Worm (Caenorhabditis elegans): ENCODE measurements around the gene cyp-34A10.

The cyp-34A10 gene

DNA sequence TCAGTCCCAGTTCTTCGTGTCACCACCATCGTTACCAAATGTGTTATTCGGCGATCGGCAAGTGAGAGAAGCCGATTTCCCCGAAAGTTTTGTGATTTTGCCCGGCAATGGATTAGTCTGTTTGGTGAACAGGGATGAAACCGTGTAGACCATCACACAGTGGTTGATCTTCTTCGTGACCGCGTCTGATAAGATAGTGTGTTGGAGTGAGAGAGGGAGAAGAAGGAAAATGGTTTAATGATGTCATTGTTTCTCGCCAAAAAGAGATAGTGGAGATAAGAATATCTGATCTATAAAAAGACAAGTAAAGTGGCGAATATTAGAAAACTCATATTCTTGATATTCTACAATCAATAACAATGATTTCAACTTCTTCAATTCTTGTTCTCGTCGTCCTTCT, 7.0 kb upstream of the cyp-34A10 start, which contains the start of gene nlp-31 (continued):
- no peak for TF ChIP-seq ces-1 (GFP tag; optimal IDR thresholded peaks at IDR 0.05)
- no peak for TF ChIP-seq set-16 (GFP tag; IDR thresholded peaks at IDR 0.05)
- TF ChIP-seq nhr-25 (tag; optimal IDR thresholded peaks at IDR 0.05; ENCODE audit: borderline replicate concordance, insufficient read depth): peak; percentile 74
- TF ChIP-seq dmd-6 (GFP tag; IDR thresholded peaks at IDR 0.05): 0 out of 2 replicates have a peak, but pooled peaks have one; percentile 17
- no peak for TF ChIP-seq lir-3 (tag; optimal IDR thresholded peaks at IDR 0.05)
- no peak for TF ChIP-seq zfp-3 (GFP tag; conservative IDR thresholded peaks at IDR 0.05)
- TF ChIP-seq pqm-1 (tag; optimal IDR thresholded peaks at IDR 0.05): no peak
- TF ChIP-seq ama-1 (optimal IDR thresholded peaks at IDR 0.05): no peak
- TF ChIP-seq duxl-1 (tag; optimal IDR thresholded peaks at IDR 0.05; ENCODE audit: poor library complexity): no peak
- TF ChIP-seq R02D3.7 (tag; optimal IDR thresholded peaks at IDR 0.05): no peak
- TF ChIP-seq mep-1 (tag; optimal IDR thresholded peaks at IDR 0.05): no peak
- no peak for TF ChIP-seq Y75B8A.6 (GFP tag; IDR thresholded peaks at IDR 0.05)
- peak in 1 of 2 experiments; percentile 63 for TF ChIP-seq unc-62 (GFP tag; optimal IDR thresholded peaks at IDR 0.05 in 1 of 2)
- TF ChIP-seq unc-62 (tag; optimal IDR thresholded peaks at IDR 0.05): no peak
- no peak for TF ChIP-seq spr-1 (tag; optimal IDR thresholded peaks at IDR 0.05)
- TF ChIP-seq hif-1 (tag; optimal IDR thresholded peaks at IDR 0.05): no peak
- peak; percentile 30 for TF ChIP-seq hlh-30 (tag; optimal IDR thresholded peaks at IDR 0.05; ENCODE audit: insufficient read depth)
- TF ChIP-seq ZK546.5 (tag; optimal IDR thresholded peaks at IDR 0.05): no peak
- no peak for TF ChIP-seq zfp-2 (tag; optimal IDR thresholded peaks at IDR 0.05)
- no peak for TF ChIP-seq ceh-82 (tag; optimal IDR thresholded peaks at IDR 0.05)

DNA sequence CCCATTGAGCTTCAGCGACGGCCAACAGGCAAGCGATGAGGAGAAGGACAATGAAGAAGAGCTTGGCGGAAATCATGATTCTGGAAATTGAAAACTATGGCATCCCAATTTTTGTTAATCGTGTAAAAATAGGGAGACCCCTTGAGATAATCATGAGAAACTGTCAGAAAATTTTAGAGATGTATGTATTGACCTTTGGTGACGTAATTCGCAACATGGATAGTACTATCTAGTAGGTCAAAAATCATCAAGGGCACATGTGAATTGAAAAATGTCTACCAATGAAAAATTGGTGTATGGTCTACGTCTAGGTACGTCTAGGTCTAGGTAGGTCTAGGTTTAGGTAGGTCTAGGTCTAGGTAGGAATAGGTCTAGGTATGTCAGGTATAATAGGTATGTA, 6.3 kb upstream of the cyp-34A10 start, which contains the start of gene nlp-34:
nlp-34 (minus strand) TSS at position 82 of the 400 bp plus-strand sequence.
- TF ChIP-seq F10B5.3 (tag; optimal IDR thresholded peaks at IDR 0.05): no peak
- TF ChIP-seq hlh-30 (tag; optimal IDR thresholded peaks at IDR 0.05; ENCODE audit: insufficient read depth): no peak
- no peak for TF ChIP-seq vab-7 (GFP tag; IDR thresholded peaks at IDR 0.05)
- TF ChIP-seq madf-5 (GFP tag; IDR thresholded peaks at IDR 0.05): no peak
- TF ChIP-seq tra-1 (GFP tag; IDR thresholded peaks at IDR 0.05): no peak
- TF ChIP-seq Y105C5A.15 (GFP tag; IDR thresholded peaks at IDR 0.05): no peak
- no peak for TF ChIP-seq attf-4 (tag; optimal IDR thresholded peaks at IDR 0.05)
- TF ChIP-seq daf-16 (GFP tag; optimal IDR thresholded peaks at IDR 0.05): no peak
- no peak for TF ChIP-seq daf-16 (tag; optimal IDR thresholded peaks at IDR 0.05)
- no peak for TF ChIP-seq skn-1 (tag; optimal IDR thresholded peaks at IDR 0.05)
- TF ChIP-seq gei-8 (GFP tag; optimal IDR thresholded peaks at IDR 0.05): no peak
- no peak for TF ChIP-seq ctbp-1 (GFP tag; IDR thresholded peaks at IDR 0.05)
- TF ChIP-seq mdl-1 (tag; optimal IDR thresholded peaks at IDR 0.05): no peak

DNA sequence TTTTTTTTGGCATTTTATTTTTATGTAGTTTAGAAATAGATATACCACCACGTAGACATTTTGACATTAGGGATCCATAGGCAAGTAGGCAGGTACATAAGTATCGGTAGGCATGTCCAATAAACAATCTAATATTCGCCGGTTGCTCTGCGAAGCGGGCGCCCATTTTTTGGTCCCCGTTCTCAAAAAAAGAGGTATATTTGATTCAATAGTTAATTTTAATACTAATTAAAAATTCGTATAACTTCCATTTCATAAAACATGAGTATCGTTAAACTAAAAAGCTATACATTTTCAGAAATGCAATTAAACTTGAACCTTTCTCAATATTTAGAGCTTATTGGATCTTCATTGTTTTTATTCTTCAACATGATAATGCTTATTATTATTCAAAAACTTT, 4.2 kb upstream of the cyp-34A10 start, which contains the start of gene str-83:
str-83 (plus strand) TSS at position 301 of the 400 bp plus-strand sequence.
- TF ChIP-seq aha-1 (tag) (no peak), daf-12 (tag; optimal IDR thresholded peaks at IDR 0.05) (no peak), unc-130 (GFP tag; optimal IDR thresholded peaks at IDR 0.05) (no peak), mes-2 (tag; optimal IDR thresholded peaks at IDR 0.05; ENCODE audit: poor library complexity, severe bottlenecking) (no peak), set-16 (GFP tag; IDR thresholded peaks at IDR 0.05) (no peak), zip-11 (GFP tag; IDR thresholded peaks at IDR 0.05) (no peak), Y75B8A.6 (GFP tag; IDR thresholded peaks at IDR 0.05) (no peak), zfp-2 (tag; optimal IDR thresholded peaks at IDR 0.05) (no peak), lin-29 (GFP tag; IDR thresholded peaks at IDR 0.05) (no peak), cey-2 (tag; optimal IDR thresholded peaks at IDR 0.05; ENCODE audit: borderline replicate concordance, insufficient read depth) (no peak), jun-1 (tag; optimal IDR thresholded peaks at IDR 0.05) (no peak), Y5F2A.4 (GFP tag; optimal IDR thresholded peaks at IDR 0.05) (no peak), unc-62 (GFP tag; optimal IDR thresholded peaks at IDR 0.05 in 1 of 2) (no peak), unc-62 (tag; optimal IDR thresholded peaks at IDR 0.05) (no peak), nhr-25 (tag; optimal IDR thresholded peaks at IDR 0.05; ENCODE audit: borderline replicate concordance, insufficient read depth) (no peak), daf-16 (GFP tag; optimal IDR thresholded peaks at IDR 0.05) (no peak), daf-16 (tag; optimal IDR thresholded peaks at IDR 0.05) (no peak), dmd-6 (GFP tag; IDR thresholded peaks at IDR 0.05) (no peak), ceh-62 (tag; optimal IDR thresholded peaks at IDR 0.05) (no peak)
